Fruit fly (Drosophila melanogaster) whole organism, embryonic: ENCODE data around the gene Cyp313a4.

Source experiments
- Adf1 ChIP-seq: fragments of 200-800 bp; sonication (Bioruptor generic); IDR thresholded peaks from 2 replicates; pipeline ENCODE4 v1.3.6; 2022; ENCODE audit warnings: missing biosample characterization, missing genetic modification characterization
- Bteb2 ChIP-seq: fragments of 200-800 bp; sonication (Bioruptor generic); optimal IDR thresholded peaks from 2 replicates; lab custom pipeline; 2016; ENCODE audit warnings: missing biosample characterization, missing genetic modification characterization
- CG11398 ChIP-seq: fragments of 200-800 bp; sonication (Bioruptor generic); optimal IDR thresholded peaks from 2 replicates; lab custom pipeline; 2016; ENCODE audit warnings: missing biosample characterization, missing genetic modification characterization
- CG13296 ChIP-seq: fragments of 200-800 bp; sonication (Bioruptor generic); optimal IDR thresholded peaks from 3 replicates; lab custom pipeline; 2018; ENCODE audit warnings: missing biosample characterization, mild to moderate bottlenecking, missing genetic modification characterization
- CG13894 ChIP-seq: fragments of 200-800 bp; sonication (Bioruptor generic); optimal IDR thresholded peaks from 3 replicates; lab custom pipeline; 2018; ENCODE audit warnings: missing biosample characterization, mild to moderate bottlenecking, missing genetic modification characterization, moderate library complexity
- CG15011 ChIP-seq: fragments of 200-800 bp; sonication (Bioruptor generic); optimal IDR thresholded peaks from 3 replicates; lab custom pipeline; 2018; ENCODE audit warnings: missing biosample characterization, mild to moderate bottlenecking, missing genetic modification characterization
- CG1602 ChIP-seq: fragments of 200-800 bp; sonication (Bioruptor generic); optimal IDR thresholded peaks from 3 replicates; lab custom pipeline; 2016; ENCODE audit warnings: missing biosample characterization, missing genetic modification characterization
- CG17328 ChIP-seq: fragments of 200-800 bp; sonication (Bioruptor generic); IDR thresholded peaks from 2 replicates; pipeline ENCODE4 v1.3.6; 2022; ENCODE audit warnings: missing biosample characterization, missing genetic modification characterization
- CG2202 ChIP-seq: fragments of 200-800 bp; sonication (Bioruptor generic); optimal IDR thresholded peaks from 2 replicates; lab custom pipeline; 2018; ENCODE audit warnings: missing biosample characterization, mild to moderate bottlenecking, missing genetic modification characterization
- CG2678 ChIP-seq: fragments of 200-800 bp; sonication (Bioruptor generic); optimal IDR thresholded peaks from 3 replicates; lab custom pipeline; 2019; ENCODE audit warnings: missing biosample characterization, mild to moderate bottlenecking, missing genetic modification characterization, moderate library complexity
- CG6175 ChIP-seq: fragments of 200-800 bp; sonication (Bioruptor generic); IDR thresholded peaks from 3 replicates; pipeline ENCODE4 v1.3.6; 2022; ENCODE audit warnings: missing biosample characterization, missing genetic modification characterization
- CG8290 ChIP-seq, 3 experiments: fragments of 200-800 bp; sonication (Bioruptor generic); optimal IDR thresholded peaks; 2 replicates each; lab custom pipeline; 2016 to 2019; ENCODE audit warnings: missing biosample characterization in 3 of 3, missing genetic modification characterization in 3 of 3, mild to moderate bottlenecking in 2 of 3, moderate library complexity in 1 of 3
- CG8944 ChIP-seq: fragments of 200-800 bp; sonication (Bioruptor generic); optimal IDR thresholded peaks from 3 replicates; lab custom pipeline; 2016; ENCODE audit warnings: missing biosample characterization, missing genetic modification characterization
- CG9437 ChIP-seq: fragments of 200-800 bp; sonication (Bioruptor generic); optimal IDR thresholded peaks from 2 replicates; lab custom pipeline; 2018; ENCODE audit warnings: missing biosample characterization, mild to moderate bottlenecking, missing genetic modification characterization
- CG9817 ChIP-seq: fragments of 200-800 bp; sonication (Bioruptor generic); optimal IDR thresholded peaks from 2 replicates; lab custom pipeline; 2018; ENCODE audit warnings: missing biosample characterization, mild to moderate bottlenecking, missing genetic modification characterization, moderate library complexity
- D ChIP-seq, 2 experiments: fragments of 200-800 bp in 1 of 2; fragments of >200 bp in 1 of 2; sonication (Bioruptor generic) in 1 of 2; optimal IDR thresholded peaks; 2 replicates in 1 of 2; 3 replicates in 1 of 2; lab custom pipeline; 2017; ENCODE audit warnings: mild to moderate bottlenecking in 1 of 2, missing biosample characterization in 1 of 2, missing genetic modification characterization in 1 of 2, missing genetic modification reagents in 1 of 2
- Dfd ChIP-seq, 2 experiments: fragments of >200 bp; optimal IDR thresholded peaks; 2 replicates each; lab custom pipeline; 2017; ENCODE audit warnings: missing biosample characterization in 2 of 2, missing genetic modification characterization in 2 of 2
- E2f1 ChIP-seq: fragments of 200-800 bp; sonication (Bioruptor generic); IDR thresholded peaks from 2 replicates; pipeline ENCODE4 v1.3.6; 2022; ENCODE audit warnings: missing biosample characterization, missing genetic modification characterization
- Elba2 ChIP-seq: fragments of 200-800 bp; sonication (Bioruptor generic); optimal IDR thresholded peaks from 3 replicates; lab custom pipeline; 2016; ENCODE audit warnings: missing biosample characterization, missing genetic modification characterization
- Jarid2 ChIP-seq: fragments of 200-800 bp; sonication (Bioruptor generic); optimal IDR thresholded peaks from 3 replicates; lab custom pipeline; 2017; ENCODE audit warnings: mild to moderate bottlenecking, missing biosample characterization, missing genetic modification reagents, missing genetic modification characterization
- MESR4 ChIP-seq: fragments of 200-800 bp; sonication (Bioruptor generic); optimal IDR thresholded peaks from 2 replicates; lab custom pipeline; 2018; ENCODE audit warnings: missing biosample characterization, mild to moderate bottlenecking, missing genetic modification characterization, moderate library complexity
- Med ChIP-seq: fragments of 200-800 bp; sonication (Bioruptor generic); peaks from one replicate; lab custom pipeline; 2016; ENCODE audit warnings: missing biosample characterization, missing genetic modification characterization, mild to moderate bottlenecking, inconsistent platforms, moderate library complexity
- Myb ChIP-seq: fragments of 200-800 bp; sonication (Bioruptor generic); optimal IDR thresholded peaks from 2 replicates; lab custom pipeline; 2016; ENCODE audit warnings: missing biosample characterization, missing genetic modification characterization
- Neu2 ChIP-seq: fragments of 200-800 bp; sonication (Bioruptor generic); optimal IDR thresholded peaks from 3 replicates; lab custom pipeline; 2016; ENCODE audit warnings: missing biosample characterization, missing genetic modification characterization, borderline replicate concordance
- Nf-YA ChIP-seq: fragments of 200-800 bp; sonication (Bioruptor generic); IDR thresholded peaks from 2 replicates; pipeline ENCODE4 v1.3.6; 2022; ENCODE audit warnings: missing biosample characterization, missing genetic modification characterization
- Nf-YB ChIP-seq: fragments of 200-800 bp; sonication (Bioruptor generic); optimal IDR thresholded peaks from 3 replicates; lab custom pipeline; 2019; ENCODE audit warnings: missing biosample characterization, mild to moderate bottlenecking, missing genetic modification characterization, moderate library complexity
- Sry-δ ChIP-seq: fragments of 200-800 bp; sonication (Bioruptor generic); optimal IDR thresholded peaks from 2 replicates; lab custom pipeline; 2016; ENCODE audit warnings: missing biosample characterization, missing genetic modification characterization
- Taf1 ChIP-seq: fragments of 200-800 bp; sonication (Bioruptor generic); IDR thresholded peaks from 2 replicates; pipeline ENCODE4 v1.3.6; 2022; ENCODE audit warnings: missing biosample characterization, missing genetic modification characterization
- ap ChIP-seq: fragments of 200-800 bp; sonication (Bioruptor generic); IDR thresholded peaks from 2 replicates; pipeline ENCODE4 v1.3.6; 2022; ENCODE audit warnings: missing biosample characterization, missing genetic modification characterization
- bowl ChIP-seq: fragments of 200-800 bp; sonication (Bioruptor generic); IDR thresholded peaks from 2 replicates; pipeline ENCODE4 v1.3.6; 2022; ENCODE audit warnings: missing biosample characterization, missing genetic modification characterization
- cg ChIP-seq: fragments of 200-800 bp; sonication (Bioruptor generic); optimal IDR thresholded peaks from 3 replicates; lab custom pipeline; 2019; ENCODE audit warnings: missing biosample characterization, mild to moderate bottlenecking, missing genetic modification characterization, moderate library complexity
- ci ChIP-seq: fragments of 200-800 bp; sonication (Bioruptor generic); IDR thresholded peaks from 3 replicates; pipeline ENCODE4 v1.3.6; 2022; ENCODE audit warnings: missing biosample characterization, missing genetic modification characterization
- crol ChIP-seq: fragments of 200-800 bp; sonication (Bioruptor generic); IDR thresholded peaks from 2 replicates; pipeline ENCODE4 v1.3.6; 2022; ENCODE audit warnings: missing biosample characterization, missing genetic modification characterization
- dmrt11E ChIP-seq: fragments of 200-800 bp; sonication (Bioruptor generic); optimal IDR thresholded peaks from 3 replicates; lab custom pipeline; 2018; ENCODE audit warnings: missing biosample characterization, mild to moderate bottlenecking, missing genetic modification characterization, moderate library complexity
- ems ChIP-seq: fragments of 200-800 bp; sonication (Bioruptor generic); optimal IDR thresholded peaks from 3 replicates; lab custom pipeline; 2016; ENCODE audit warnings: missing biosample characterization, missing genetic modification characterization
- exex ChIP-seq: fragments of 200-800 bp; sonication (Bioruptor generic); optimal IDR thresholded peaks from 4 replicates; lab custom pipeline; 2018; ENCODE audit warnings: missing biosample characterization, mild to moderate bottlenecking, missing genetic modification characterization, moderate library complexity
- gt ChIP-seq: fragments of 200-800 bp; sonication (Bioruptor generic); IDR thresholded peaks from 2 replicates; pipeline ENCODE4 v1.3.6; 2022; ENCODE audit warnings: missing biosample characterization, missing genetic modification characterization
- hth ChIP-seq: fragments of >200 bp; optimal IDR thresholded peaks from 2 replicates; lab custom pipeline; 2017; ENCODE audit warnings: inconsistent platforms
- ind ChIP-seq: fragments of 200-800 bp; sonication (Bioruptor generic); optimal IDR thresholded peaks from 3 replicates; lab custom pipeline; 2016; ENCODE audit warnings: missing biosample characterization, missing genetic modification characterization
- jumu ChIP-seq: fragments of 200-800 bp; sonication (Bioruptor generic); optimal IDR thresholded peaks from 3 replicates; lab custom pipeline; 2016; ENCODE audit warnings: missing biosample characterization, missing genetic modification characterization
- ken ChIP-seq: fragments of 200-800 bp; sonication (Bioruptor generic); IDR thresholded peaks from 3 replicates; pipeline ENCODE4 v1.3.6; 2022; ENCODE audit warnings: missing biosample characterization, missing genetic modification characterization
- klu ChIP-seq: fragments of 200-800 bp; sonication (Bioruptor generic); IDR thresholded peaks from 2 replicates; pipeline ENCODE4 v1.3.6; 2022; ENCODE audit warnings: missing biosample characterization, missing genetic modification characterization
- lmd ChIP-seq: fragments of 200-800 bp; sonication (Bioruptor generic); IDR thresholded peaks from 2 replicates; pipeline ENCODE4 v1.3.6; 2022; ENCODE audit warnings: missing biosample characterization, missing genetic modification characterization
- ranshi ChIP-seq: fragments of 200-800 bp; sonication (Bioruptor generic); IDR thresholded peaks from 2 replicates; pipeline ENCODE4 v1.3.6; 2022; ENCODE audit warnings: missing biosample characterization, missing genetic modification characterization
- row ChIP-seq: fragments of 200-800 bp; sonication (Bioruptor generic); IDR thresholded peaks from 3 replicates; pipeline ENCODE4 v1.3.6; 2022; ENCODE audit warnings: missing biosample characterization, missing genetic modification characterization
- sug ChIP-seq: fragments of 200-800 bp; optimal IDR thresholded peaks from 2 replicates; lab custom pipeline; 2019; ENCODE audit warnings: missing biosample characterization, mild to moderate bottlenecking, missing genetic modification characterization, moderate library complexity
- tgo ChIP-seq: fragments of 200-800 bp; sonication (Bioruptor generic); IDR thresholded peaks from 3 replicates; pipeline ENCODE4 v1.3.6; 2022; ENCODE audit warnings: missing biosample characterization, missing genetic modification characterization
- toy ChIP-seq: fragments of 200-800 bp; sonication (Bioruptor generic); IDR thresholded peaks from 2 replicates; pipeline ENCODE4 v1.3.6; 2022; ENCODE audit warnings: missing biosample characterization, missing genetic modification characterization
- trem ChIP-seq: fragments of 200-800 bp; optimal IDR thresholded peaks from 3 replicates; lab custom pipeline; 2019; ENCODE audit warnings: missing biosample characterization, mild to moderate bottlenecking, missing genetic modification characterization, moderate library complexity
- twi ChIP-seq: fragments of 200-800 bp; optimal IDR thresholded peaks from 2 replicates; lab custom pipeline; 2019; ENCODE audit warnings: missing biosample characterization, mild to moderate bottlenecking, missing genetic modification characterization, moderate library complexity
- zf30C ChIP-seq: fragments of 200-800 bp; sonication (Bioruptor generic); optimal IDR thresholded peaks from 3 replicates; lab custom pipeline; 2018; ENCODE audit warnings: missing biosample characterization, mild to moderate bottlenecking, missing genetic modification characterization

Cyp313a4 gene

DNA sequence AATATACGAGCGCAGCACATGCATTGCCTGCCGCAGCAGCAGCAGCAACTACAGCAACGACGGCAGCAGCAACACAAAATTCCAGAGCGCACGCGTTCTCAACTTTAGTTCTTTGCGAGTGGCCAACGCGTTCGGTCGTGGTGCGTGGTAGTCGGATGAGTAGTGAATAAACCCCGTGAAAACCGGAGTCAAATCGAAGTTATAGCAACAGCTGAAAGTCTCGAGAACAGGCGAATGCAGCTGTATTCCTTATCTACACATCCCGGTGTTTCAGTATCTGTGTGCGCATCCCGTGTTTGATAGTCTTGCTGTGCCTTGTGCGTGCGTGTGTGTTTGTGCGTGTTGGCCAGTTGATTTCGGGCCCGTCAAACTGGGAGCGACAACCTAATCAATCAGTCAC, 33.2 kb downstream of the Cyp313a4 start, which contains the start of gene Dtg (continued):
- no peak for TF ChIP-seq ind
- no peak for TF ChIP-seq row (GFP tag; lab: Robert Waterston, UW)
- TF ChIP-seq CG15011 (GFP tag; lab: Kevin White, UChicago), result no peak
- TF ChIP-seq CG9817, result no peak
- TF ChIP-seq Med, result peak; percentile 77
- TF ChIP-seq Bteb2 (GFP tag; lab: Kevin White, UChicago), result no peak
- peak; percentile 70 for TF ChIP-seq twi
- TF ChIP-seq hth, result peak; percentile 7
- no peak for TF ChIP-seq ranshi (GFP tag; lab: Robert Waterston, UW)
- TF ChIP-seq MESR4 (GFP tag; lab: Kevin White, UChicago), result no peak
- no peak for TF ChIP-seq Nf-YA (GFP tag; lab: Robert Waterston, UW)
- no peak for TF ChIP-seq ap (GFP tag; lab: Robert Waterston, UW)

dm6 chr3R:12647348-12647747, 33.8 kb downstream of the Cyp313a4 start:
- TF ChIP-seq klu (GFP tag; lab: Robert Waterston, UW), result no peak
- TF ChIP-seq trem (tag; lab: Kevin White, UChicago), result no peak
- TF ChIP-seq Bteb2 (GFP tag; lab: Kevin White, UChicago), result no peak
- TF ChIP-seq crol (GFP tag; lab: Robert Waterston, UW), result peak; percentile 63
- TF ChIP-seq tgo (GFP tag; lab: Robert Waterston, UW), result no peak
- TF ChIP-seq CG11398 (GFP tag; lab: Kevin White, UChicago), result no peak
- no peak for TF ChIP-seq E2f1
- no peak for TF ChIP-seq Sry-δ (GFP tag; lab: Kevin White, UChicago)
- no peak for TF ChIP-seq Myb (GFP tag; lab: Kevin White, UChicago)
- no peak for TF ChIP-seq Elba2 (GFP tag; lab: Kevin White, UChicago)
- TF ChIP-seq toy (GFP tag; lab: Robert Waterston, UW), result no peak
- TF ChIP-seq Nf-YB, result no peak
- TF ChIP-seq jumu (GFP tag; lab: Kevin White, UChicago), result no peak
- TF ChIP-seq Jarid2 (GFP tag; lab: Kevin White, UChicago), result no peak
- no peak for TF ChIP-seq Taf1
- no peak for TF ChIP-seq cg (GFP tag; lab: Kevin White, UChicago)
- no peak for TF ChIP-seq Adf1 (GFP tag; lab: Robert Waterston, UW)
- TF ChIP-seq CG17328, result no peak
- no peak for TF ChIP-seq CG9437
- no peak for TF ChIP-seq D (optimal IDR thresholded peaks at IDR 0.05; lab: Kevin White, UChicago)
- no peak for TF ChIP-seq D (GFP tag; optimal IDR thresholded peaks at IDR 0.05; lab: Kevin White, UChicago)
- peak; percentile 61 for TF ChIP-seq CG13894 (tag; lab: Kevin White, UChicago)
- TF ChIP-seq CG2678 (tag; lab: Kevin White, UChicago), result no peak
- TF ChIP-seq dmrt11E (tag; lab: Kevin White, UChicago), result no peak
- TF ChIP-seq gt (GFP tag; lab: Robert Waterston, UW), result no peak
- TF ChIP-seq CG13296, result no peak
- no peak for TF ChIP-seq CG1602 (GFP tag; lab: Kevin White, UChicago)
- no peak for TF ChIP-seq bowl
- 0 out of 3 replicates have a peak, but pooled peaks have one; percentile 13 for TF ChIP-seq ken
- TF ChIP-seq ci (GFP tag; lab: Robert Waterston, UW), result 0 out of 3 replicates have a peak, but pooled peaks have one; percentile 16
- TF ChIP-seq Dfd (GFP tag; optimal IDR thresholded peaks at IDR 0.05; lab: Kevin White, UChicago), result no peak
- TF ChIP-seq CG8290 (GFP tag; optimal IDR thresholded peaks at IDR 0.05; lab: Kevin White, UChicago), result no peak
- TF ChIP-seq CG8290 (tag; optimal IDR thresholded peaks at IDR 0.05; lab: Kevin White, UChicago), result peak in 1 of 2 experiments; percentile 5
- no peak for TF ChIP-seq Neu2
- no peak for TF ChIP-seq CG6175 (GFP tag; lab: Robert Waterston, UW)
- no peak for TF ChIP-seq lmd (GFP tag; lab: Robert Waterston, UW)
- TF ChIP-seq zf30C, result no peak
- no peak for TF ChIP-seq CG2202 (tag; lab: Kevin White, UChicago)
- no peak for TF ChIP-seq ems (GFP tag; lab: Kevin White, UChicago)
- TF ChIP-seq exex (tag; lab: Kevin White, UChicago), result no peak
- TF ChIP-seq sug (tag; lab: Kevin White, UChicago), result no peak
- no peak for TF ChIP-seq CG8944 (GFP tag; lab: Kevin White, UChicago)
